Fruit fly (Drosophila melanogaster) whole organism, wandering third instar larva: ENCODE results near the gene CG14692.

ENCODE experiments used
- Abd-B ChIP-seq: fragments of >200 bp; optimal IDR thresholded peaks from 2 replicates; lab custom pipeline; 2017; ENCODE audit warnings: missing biosample characterization, missing genetic modification characterization
- CG32264 ChIP-seq: fragments of 200-800 bp; sonication (Bioruptor generic); optimal IDR thresholded peaks from 2 replicates; lab custom pipeline; 2016; ENCODE audit warnings: missing biosample characterization, missing genetic modification characterization
- CG9705 ChIP-seq: fragments of 200-800 bp; sonication (Bioruptor generic); optimal IDR thresholded peaks from 2 replicates; lab custom pipeline; 2018; ENCODE audit warnings: missing biosample characterization, mild to moderate bottlenecking, missing genetic modification characterization
- CrebA ChIP-seq: fragments of 200-800 bp; sonication (Bioruptor generic); optimal IDR thresholded peaks from 2 replicates; lab custom pipeline; 2016; ENCODE audit warnings: missing biosample characterization, mild to moderate bottlenecking, missing genetic modification characterization, borderline replicate concordance
- Dfd ChIP-seq: fragments of >200 bp; optimal IDR thresholded peaks from 2 replicates; lab custom pipeline; 2017; ENCODE audit warnings: missing biosample characterization, missing genetic modification characterization
- Dif ChIP-seq: fragments of 200-275, 200-300 bp; sonication (Bioruptor generic); optimal IDR thresholded peaks from 2 replicates; lab custom pipeline; 2018; ENCODE audit warnings: missing biosample characterization, missing genetic modification characterization; ENCODE audit not compliant: partially characterized antibody
- GATAd ChIP-seq: sonication (Bioruptor generic); optimal IDR thresholded peaks from 2 replicates; lab custom pipeline; 2016; ENCODE audit warnings: missing biosample characterization, missing genetic modification characterization
- HLH106 ChIP-seq: fragments of 200-800 bp; optimal IDR thresholded peaks from 3 replicates; lab custom pipeline; 2019; ENCODE audit warnings: missing biosample characterization, mild to moderate bottlenecking, missing genetic modification characterization, moderate library complexity
- Hnf4 ChIP-seq: fragments of 200-800 bp; sonication (Bioruptor generic); optimal IDR thresholded peaks from 2 replicates; lab custom pipeline; 2016; ENCODE audit warnings: missing biosample characterization, mild to moderate bottlenecking, missing genetic modification characterization
- Hr78 ChIP-seq: fragments of >200 bp; optimal IDR thresholded peaks from 2 replicates; lab custom pipeline; 2017; ENCODE audit warnings: missing biosample characterization, missing genetic modification characterization
- Hr83 ChIP-seq: fragments of 200-300 bp; sonication (Bioruptor generic); optimal IDR thresholded peaks from 2 replicates; lab custom pipeline; 2016; ENCODE audit warnings: missing biosample characterization, mild to moderate bottlenecking, missing genetic modification characterization, moderate library complexity; ENCODE audit not compliant: poor library complexity, severe bottlenecking
- Jra ChIP-seq: sonication (Bioruptor generic); optimal IDR thresholded peaks from 2 replicates; lab custom pipeline; 2016; ENCODE audit warnings: missing biosample characterization, missing genetic modification characterization
- Mio ChIP-seq: sonication (Bioruptor generic); optimal IDR thresholded peaks from 2 replicates; lab custom pipeline; 2016; ENCODE audit warnings: missing biosample characterization, missing genetic modification characterization
- Myc ChIP-seq: fragments of >200 bp; optimal IDR thresholded peaks from 2 replicates; lab custom pipeline; 2017
- N ChIP-seq: fragments of >200 bp; optimal IDR thresholded peaks from 2 replicates; lab custom pipeline; 2018; ENCODE audit warnings: missing biosample characterization, missing external identifiers, missing genetic modification characterization
- OdsH ChIP-seq: fragments of 200-800 bp; sonication (Bioruptor generic); optimal IDR thresholded peaks from 2 replicates; lab custom pipeline; 2016; ENCODE audit warnings: missing biosample characterization, mild to moderate bottlenecking, missing genetic modification characterization
- Rel ChIP-seq, 2 experiments: fragments of 200-800 bp; sonication (Bioruptor generic) in 1 of 2; optimal IDR thresholded peaks; 2 replicates in 1 of 2; 3 replicates in 1 of 2; lab custom pipeline; 2016 to 2019; ENCODE audit warnings: mild to moderate bottlenecking in 2 of 2, missing biosample characterization in 2 of 2, missing genetic modification characterization in 2 of 2, moderate library complexity in 1 of 2
- Sp1 ChIP-seq: fragments of 200-800 bp; sonication (Bioruptor generic); optimal IDR thresholded peaks from 3 replicates; lab custom pipeline; 2019; ENCODE audit warnings: missing biosample characterization, mild to moderate bottlenecking, missing genetic modification characterization, moderate library complexity
- Vsx2 ChIP-seq: fragments of 200-300, 225-300 bp; sonication (Bioruptor generic); optimal IDR thresholded peaks from 2 replicates; lab custom pipeline; 2018; ENCODE audit warnings: missing biosample characterization, missing genetic modification characterization; ENCODE audit not compliant: partially characterized antibody
- br ChIP-seq: fragments of 200-800 bp; sonication (Bioruptor generic); optimal IDR thresholded peaks from 2 replicates; lab custom pipeline; 2016; ENCODE audit warnings: missing biosample characterization, missing genetic modification characterization
- brk ChIP-seq: fragments of 200-800 bp; sonication (Bioruptor generic); optimal IDR thresholded peaks from 2 replicates; lab custom pipeline; 2016; ENCODE audit warnings: missing biosample characterization, mild to moderate bottlenecking, missing genetic modification characterization
- dl ChIP-seq, 2 experiments: fragments of 175-275, 200-275 bp in 1 of 2; fragments of 200-275 bp in 1 of 2; sonication (Bioruptor generic); optimal IDR thresholded peaks; lab custom pipeline; 2018; ENCODE audit warnings: mild to moderate bottlenecking in 2 of 2, missing biosample characterization in 2 of 2, missing genetic modification characterization in 2 of 2, moderate library complexity in 2 of 2; ENCODE audit not compliant: partially characterized antibody in 2 of 2, insufficient read depth in 1 of 2
- dmrt93B ChIP-seq: fragments of 200-800 bp; sonication (Bioruptor generic); optimal IDR thresholded peaks from 2 replicates; lab custom pipeline; 2018; ENCODE audit warnings: missing biosample characterization, mild to moderate bottlenecking, missing genetic modification characterization
- dsf ChIP-seq: sonication (Bioruptor generic); optimal IDR thresholded peaks from 2 replicates; lab custom pipeline; 2016; ENCODE audit warnings: missing biosample characterization, missing genetic modification characterization, borderline replicate concordance
- ey ChIP-seq: fragments of 200-800 bp; sonication (Bioruptor generic); optimal IDR thresholded peaks from 2 replicates; lab custom pipeline; 2016; ENCODE audit warnings: missing biosample characterization, missing genetic modification characterization
- foxo ChIP-seq, 2 experiments: fragments of 200-800 bp; sonication (Bioruptor generic); optimal IDR thresholded peaks; 2 replicates in 1 of 2; 3 replicates in 1 of 2; lab custom pipeline; 2016 to 2017; ENCODE audit warnings: missing biosample characterization in 2 of 2, missing genetic modification characterization in 2 of 2
- fru ChIP-seq: fragments of 200-800 bp; sonication (Bioruptor generic); optimal IDR thresholded peaks from 3 replicates; lab custom pipeline; 2016; ENCODE audit warnings: missing biosample characterization, mild to moderate bottlenecking, missing genetic modification characterization
- h ChIP-seq: fragments of 200-800 bp; sonication (Bioruptor generic); optimal IDR thresholded peaks from 3 replicates; lab custom pipeline; 2016; ENCODE audit warnings: missing biosample characterization, mild to moderate bottlenecking, missing genetic modification characterization
- jim ChIP-seq: fragments of 175-275, 200-325 bp; sonication (Bioruptor generic); optimal IDR thresholded peaks from 2 replicates; lab custom pipeline; 2016; ENCODE audit warnings: missing biosample characterization, mild to moderate bottlenecking, missing genetic modification characterization
- pan ChIP-seq: fragments of >200 bp; optimal IDR thresholded peaks from 2 replicates; lab custom pipeline; 2017
- psq ChIP-seq: fragments of 200-800 bp; sonication (Bioruptor generic); optimal IDR thresholded peaks from 3 replicates; lab custom pipeline; 2017; ENCODE audit warnings: missing biosample characterization, mild to moderate bottlenecking, missing genetic modification characterization, moderate library complexity
- rgr ChIP-seq: fragments of 200-800 bp; sonication (Bioruptor generic); optimal IDR thresholded peaks from 3 replicates; lab custom pipeline; 2016; ENCODE audit warnings: missing biosample characterization, mild to moderate bottlenecking, missing genetic modification characterization
- sage ChIP-seq: fragments of 200-800 bp; sonication (Bioruptor generic); optimal IDR thresholded peaks from 2 replicates; lab custom pipeline; 2016; ENCODE audit warnings: missing biosample characterization, mild to moderate bottlenecking, missing genetic modification characterization
- sv ChIP-seq: fragments of 200-800 bp; sonication (Bioruptor generic); optimal IDR thresholded peaks from 3 replicates; lab custom pipeline; 2016; ENCODE audit warnings: missing biosample characterization, missing genetic modification characterization
- tai ChIP-seq: sonication (Bioruptor generic); optimal IDR thresholded peaks from 2 replicates; lab custom pipeline; 2016; ENCODE audit warnings: missing biosample characterization, missing genetic modification characterization
- usp ChIP-seq: fragments of >200 bp; optimal IDR thresholded peaks from 2 replicates; lab custom pipeline; 2017; ENCODE audit warnings: missing biosample characterization, missing genetic modification characterization
- woc ChIP-seq: sonication (Bioruptor generic); optimal IDR thresholded peaks from 2 replicates; lab custom pipeline; 2016; ENCODE audit warnings: missing biosample characterization, mild to moderate bottlenecking, missing genetic modification characterization

CG14692 gene

dm6 chr3R:10803855-10804254 is at the start of gene CG14692:
Gene CG14692 (minus strand): TSS chr3R:10803955.
- TF ChIP-seq Jra (GFP tag; lab: Kevin White, UChicago) (no peak), Hr78 (no peak), tai (GFP tag; lab: Kevin White, UChicago) (no peak), Vsx2 (GFP tag; lab: Kevin White, UChicago) (no peak), Myc (lab: Kevin White, UChicago) (no peak), sv (no peak), pan (no peak), foxo (GFP tag; optimal IDR thresholded peaks at IDR 0.05; lab: Kevin White, UChicago) (no peak), woc (GFP tag; lab: Kevin White, UChicago) (no peak), CrebA (GFP tag; lab: Kevin White, UChicago) (no peak), Sp1 (GFP tag; lab: Kevin White, UChicago) (no peak), HLH106 (tag; lab: Kevin White, UChicago) (no peak), fru (no peak), Rel (GFP tag; optimal IDR thresholded peaks at IDR 0.05; lab: Kevin White, UChicago) (no peak), Rel (tag; optimal IDR thresholded peaks at IDR 0.05; lab: Kevin White, UChicago) (no peak), GATAd (GFP tag; lab: Kevin White, UChicago) (no peak), N (no peak), Dif (GFP tag; lab: Kevin White, UChicago) (no peak), CG32264 (GFP tag; lab: Kevin White, UChicago) (no peak), Mio (GFP tag; lab: Kevin White, UChicago) (no peak)

- TF ChIP-seq Myc (lab: Kevin White, UChicago) (peak; percentile 67), Vsx2 (GFP tag; lab: Kevin White, UChicago) (peak; percentile 64), Dif (GFP tag; lab: Kevin White, UChicago) (peak; percentile 44), CG32264 (GFP tag; lab: Kevin White, UChicago) (no peak)
Observed at dm6 chr3R:10852232-10852774, 48.5 kb upstream of the CG14692 start, which contains the start of gene CG4565. Gene CG4565 (plus strand): TSS chr3R:10852724.

dm6 chr3R:10850636-10851035 is 46.9 kb upstream of the CG14692 start:
- no peak for TF ChIP-seq rgr (GFP tag; lab: Kevin White, UChicago)
- no peak for TF ChIP-seq h (GFP tag; lab: Kevin White, UChicago)
- no peak for TF ChIP-seq Rel (GFP tag; optimal IDR thresholded peaks at IDR 0.05; lab: Kevin White, UChicago)
- TF ChIP-seq Rel (tag; optimal IDR thresholded peaks at IDR 0.05; lab: Kevin White, UChicago) = no peak
- TF ChIP-seq dl (GFP tag; optimal IDR thresholded peaks at IDR 0.05; lab: Kevin White, UChicago; ENCODE audit: insufficient read depth in 1 of 2, partially characterized antibody in 2 of 2) = no peak
- no peak for TF ChIP-seq usp (GFP tag; lab: Kevin White, UChicago)
- TF ChIP-seq ey (GFP tag; lab: Kevin White, UChicago) = no peak
- TF ChIP-seq Dfd (GFP tag; lab: Kevin White, UChicago) = no peak
- no peak for TF ChIP-seq Jra (GFP tag; lab: Kevin White, UChicago)

dm6 chr3R:10849515-10849973 is 45.8 kb upstream of the CG14692 start, which contains the start of gene CG42394:
Gene CG42394 (plus strand): TSS chr3R:10849825.
- TF ChIP-seq psq (GFP tag; lab: Kevin White, UChicago) = peak; percentile 81
- TF ChIP-seq sv = peak; percentile 87
- peak; percentile 68 for TF ChIP-seq Hnf4
- peak; percentile 77 for TF ChIP-seq brk (GFP tag; lab: Kevin White, UChicago)
- TF ChIP-seq Rel (GFP tag; optimal IDR thresholded peaks at IDR 0.05; lab: Kevin White, UChicago) = peak; percentile 77
- peak; percentile 55 for TF ChIP-seq Rel (tag; optimal IDR thresholded peaks at IDR 0.05; lab: Kevin White, UChicago)
- no peak for TF ChIP-seq Dfd (GFP tag; lab: Kevin White, UChicago)
- no peak for TF ChIP-seq Vsx2 (GFP tag; lab: Kevin White, UChicago)
- no peak for TF ChIP-seq Abd-B (GFP tag; lab: Kevin White, UChicago)
- TF ChIP-seq CG32264 (GFP tag; lab: Kevin White, UChicago) = no peak
- no peak for TF ChIP-seq Myc (lab: Kevin White, UChicago)
- TF ChIP-seq woc (GFP tag; lab: Kevin White, UChicago) = peak; percentile 58
- no peak for TF ChIP-seq N
- TF ChIP-seq dl (GFP tag; optimal IDR thresholded peaks at IDR 0.05; lab: Kevin White, UChicago; ENCODE audit: insufficient read depth in 1 of 2, partially characterized antibody in 2 of 2) = no peak
- peak; percentile 87 for TF ChIP-seq dmrt93B (GFP tag; lab: Kevin White, UChicago)
- peak; percentile 70 for TF ChIP-seq ey (GFP tag; lab: Kevin White, UChicago)
- TF ChIP-seq h (GFP tag; lab: Kevin White, UChicago) = peak; percentile 90
- TF ChIP-seq dsf (GFP tag; lab: Kevin White, UChicago) = no peak
- peak; percentile 88 for TF ChIP-seq OdsH (GFP tag; lab: Kevin White, UChicago)
- no peak for TF ChIP-seq pan
- peak; percentile 70 for TF ChIP-seq CG9705 (GFP tag; lab: Kevin White, UChicago)
- peak; percentile 90 for TF ChIP-seq fru
- no peak for TF ChIP-seq Mio (GFP tag; lab: Kevin White, UChicago)
- TF ChIP-seq Jra (GFP tag; lab: Kevin White, UChicago) = no peak
- TF ChIP-seq Hr83 = peak; percentile 66
- TF ChIP-seq HLH106 (tag; lab: Kevin White, UChicago) = peak; percentile 93
- TF ChIP-seq usp (GFP tag; lab: Kevin White, UChicago) = no peak
- TF ChIP-seq Sp1 (GFP tag; lab: Kevin White, UChicago) = peak; percentile 92
- peak; percentile 90 for TF ChIP-seq rgr (GFP tag; lab: Kevin White, UChicago)
- no peak for TF ChIP-seq Hr78
- no peak for TF ChIP-seq CrebA (GFP tag; lab: Kevin White, UChicago)
- peak; percentile 83 for TF ChIP-seq sage (GFP tag; lab: Kevin White, UChicago)
- TF ChIP-seq br = peak; percentile 72
- TF ChIP-seq tai (GFP tag; lab: Kevin White, UChicago) = no peak
- TF ChIP-seq jim (GFP tag; lab: Kevin White, UChicago) = no peak
- no peak for TF ChIP-seq Dif (GFP tag; lab: Kevin White, UChicago)
